Worm (Caenorhabditis elegans) whole organism, mixed stage, embryonic: ENCODE results near the gene H43E16.1.

Experiments used
- lsy-2 ChIP-seq: fragments of 150-350 bp; optimal IDR thresholded peaks from 2 replicates; lab custom pipeline; 2014; ENCODE audit warnings: missing biosample characterization, missing genetic modification characterization
- nhr-237 ChIP-seq: fragments of 150-350 bp; optimal IDR thresholded peaks from 2 replicates; lab custom pipeline; 2014; ENCODE audit warnings: missing biosample characterization, missing genetic modification characterization
- sptf-1 ChIP-seq: sonication (generic microtip); optimal IDR thresholded peaks from 2 replicates; lab custom pipeline; 2017; ENCODE audit warnings: mild to moderate bottlenecking, missing genetic modification characterization, moderate library complexity, missing compliant biosample characterization

- TF ChIP-seq lsy-2 (tag; lab: Kevin White, UChicago), result no peak
- TF ChIP-seq nhr-237 (tag; lab: Kevin White, UChicago), result no peak
- TF ChIP-seq sptf-1, result no peak
Measured at ce11 chrII:6726814-6727213, 52.7 kb downstream of the H43E16.1 start.
